Fruit fly (Drosophila melanogaster) whole organism, embryonic: ENCODE data around the gene Pp2A-29B.
A peak's percentile ranks its signal among the peaks of the same experiment; 100 is the strongest.

Source experiments
- Ada2b ChIP-seq: fragments of 200-800 bp; sonication (Bioruptor generic); IDR thresholded peaks from 2 replicates; pipeline ENCODE4 v1.3.6; 2022; ENCODE audit warnings: missing biosample characterization, missing genetic modification characterization
- BtbVII ChIP-seq: fragments of 200-800 bp; sonication (Bioruptor generic); optimal IDR thresholded peaks from 3 replicates; lab custom pipeline; 2017; ENCODE audit warnings: missing biosample characterization, mild to moderate bottlenecking, missing genetic modification characterization
- CG10366 ChIP-seq: fragments of 200-800 bp; sonication (Bioruptor generic); IDR thresholded peaks from 2 replicates; pipeline ENCODE4 v1.3.6; 2022; ENCODE audit warnings: missing biosample characterization, missing genetic modification characterization
- CG11085 ChIP-seq: fragments of 200-800 bp; sonication (Bioruptor generic); IDR thresholded peaks from 2 replicates; pipeline ENCODE4 v1.3.6; 2022; ENCODE audit warnings: missing biosample characterization, missing genetic modification characterization
- CG11093 ChIP-seq: fragments of 200-800 bp; sonication (Bioruptor generic); IDR thresholded peaks from 3 replicates; pipeline ENCODE4 v1.3.6; 2022; ENCODE audit warnings: missing biosample characterization, missing genetic modification characterization
- CG1233 ChIP-seq: fragments of 200-800 bp; sonication (Bioruptor generic); optimal IDR thresholded peaks from 4 replicates; lab custom pipeline; 2018; ENCODE audit warnings: missing biosample characterization, mild to moderate bottlenecking, missing genetic modification characterization
- CG12659 ChIP-seq: fragments of 200-800 bp; sonication (Bioruptor generic); optimal IDR thresholded peaks from 3 replicates; lab custom pipeline; 2017; ENCODE audit warnings: mild to moderate bottlenecking, missing biosample characterization, missing genetic modification reagents, missing genetic modification characterization
- CG13894 ChIP-seq: fragments of 200-800 bp; sonication (Bioruptor generic); optimal IDR thresholded peaks from 3 replicates; lab custom pipeline; 2018; ENCODE audit warnings: missing biosample characterization, mild to moderate bottlenecking, missing genetic modification characterization, moderate library complexity
- CG14965 ChIP-seq: fragments of 200-800 bp; sonication (Bioruptor generic); optimal IDR thresholded peaks from 2 replicates; lab custom pipeline; 2016; ENCODE audit warnings: missing biosample characterization, missing genetic modification characterization, borderline replicate concordance
- CG15479 ChIP-seq: fragments of 200-800 bp; sonication (Bioruptor generic); optimal IDR thresholded peaks from 3 replicates; lab custom pipeline; 2019; ENCODE audit warnings: missing biosample characterization, mild to moderate bottlenecking, missing genetic modification characterization, moderate library complexity
- CG1647 ChIP-seq: fragments of 200-800 bp; sonication (Bioruptor generic); optimal IDR thresholded peaks from 3 replicates; lab custom pipeline; 2016; ENCODE audit warnings: missing biosample characterization, missing genetic modification characterization
- CG17186 ChIP-seq: fragments of 200-800 bp; sonication (Bioruptor generic); optimal IDR thresholded peaks from 3 replicates; lab custom pipeline; 2017; ENCODE audit warnings: missing biosample characterization, missing genetic modification reagents, missing genetic modification characterization
- CG1832 ChIP-seq: fragments of 200-800 bp; sonication (Bioruptor generic); optimal IDR thresholded peaks from 2 replicates; lab custom pipeline; 2017; ENCODE audit warnings: missing biosample characterization, mild to moderate bottlenecking, missing genetic modification characterization, inconsistent platforms
- CG2116 ChIP-seq: fragments of 200-800 bp; sonication (Bioruptor generic); optimal IDR thresholded peaks from 3 replicates; lab custom pipeline; 2018; ENCODE audit warnings: missing biosample characterization, mild to moderate bottlenecking, missing genetic modification characterization
- CG3065 ChIP-seq: fragments of 200-800 bp; sonication (Bioruptor generic); optimal IDR thresholded peaks from 2 replicates; lab custom pipeline; 2016; ENCODE audit warnings: missing biosample characterization, missing genetic modification characterization
- CG7786 ChIP-seq: fragments of 200-800 bp; sonication (Bioruptor generic); optimal IDR thresholded peaks from 2 replicates; lab custom pipeline; 2016; ENCODE audit warnings: missing biosample characterization, missing genetic modification characterization
- CG9215 ChIP-seq: fragments of 200-800 bp; sonication (Bioruptor generic); IDR thresholded peaks from 2 replicates; pipeline ENCODE4 v1.3.6; 2022; ENCODE audit warnings: missing biosample characterization, missing genetic modification characterization
- Dbx ChIP-seq: fragments of 200-800 bp; sonication (Bioruptor generic); IDR thresholded peaks from 3 replicates; pipeline ENCODE4 v1.3.6; 2022; ENCODE audit warnings: missing biosample characterization, missing genetic modification characterization
- ERR ChIP-seq: fragments of 200-800 bp; sonication (Bioruptor generic); optimal IDR thresholded peaks from 2 replicates; lab custom pipeline; 2016; ENCODE audit warnings: missing biosample characterization, missing genetic modification characterization
- Elba2 ChIP-seq: fragments of 200-800 bp; sonication (Bioruptor generic); optimal IDR thresholded peaks from 3 replicates; lab custom pipeline; 2016; ENCODE audit warnings: missing biosample characterization, missing genetic modification characterization
- Gsc ChIP-seq: fragments of 200-800 bp; sonication (Bioruptor generic); IDR thresholded peaks from 2 replicates; pipeline ENCODE4 v1.3.6; 2022; ENCODE audit warnings: missing biosample characterization, missing genetic modification characterization
- HmgD ChIP-seq: fragments of 200-800 bp; sonication (Bioruptor generic); optimal IDR thresholded peaks from 3 replicates; lab custom pipeline; 2016; ENCODE audit warnings: missing biosample characterization, missing genetic modification characterization
- Jarid2 ChIP-seq: fragments of 200-800 bp; sonication (Bioruptor generic); optimal IDR thresholded peaks from 3 replicates; lab custom pipeline; 2017; ENCODE audit warnings: mild to moderate bottlenecking, missing biosample characterization, missing genetic modification reagents, missing genetic modification characterization
- Lhr ChIP-seq: fragments of 200-800 bp; sonication (Bioruptor generic); optimal IDR thresholded peaks from 3 replicates; lab custom pipeline; 2017; ENCODE audit warnings: mild to moderate bottlenecking, missing biosample characterization, missing genetic modification reagents, missing genetic modification characterization
- Lpt ChIP-seq: fragments of >200 bp; optimal IDR thresholded peaks from 2 replicates; lab custom pipeline; 2018; ENCODE audit warnings: missing biosample characterization, missing genetic modification characterization
- MBD-R2 ChIP-seq: fragments of 200-800 bp; sonication (Bioruptor generic); IDR thresholded peaks from 2 replicates; pipeline ENCODE4 v1.3.6; 2022; ENCODE audit warnings: missing biosample characterization, missing genetic modification characterization
- NfI ChIP-seq: fragments of 200-800 bp; sonication (Bioruptor generic); optimal IDR thresholded peaks from 3 replicates; lab custom pipeline; 2018; ENCODE audit warnings: missing biosample characterization, mild to moderate bottlenecking, missing genetic modification characterization, moderate library complexity
- Xrp1 ChIP-seq: fragments of 200-800 bp; sonication (Bioruptor generic); IDR thresholded peaks from 2 replicates; pipeline ENCODE4 v1.3.6; 2022; ENCODE audit warnings: missing biosample characterization, missing genetic modification characterization
- ash1 ChIP-seq: fragments of 200-800 bp; sonication (Bioruptor generic); optimal IDR thresholded peaks from 2 replicates; lab custom pipeline; 2018; ENCODE audit warnings: missing biosample characterization, mild to moderate bottlenecking, missing genetic modification characterization
- bab2 ChIP-seq: fragments of 200-800 bp; sonication (Bioruptor generic); optimal IDR thresholded peaks from 2 replicates; lab custom pipeline; 2016; ENCODE audit warnings: missing biosample characterization, missing genetic modification characterization
- btn ChIP-seq: fragments of 200-800 bp; sonication (Bioruptor generic); optimal IDR thresholded peaks from 2 replicates; lab custom pipeline; 2016; ENCODE audit warnings: missing biosample characterization, missing genetic modification characterization
- chm ChIP-seq: fragments of 200-800 bp; sonication (Bioruptor generic); IDR thresholded peaks from 2 replicates; pipeline ENCODE4 v1.3.6; 2022; ENCODE audit warnings: missing biosample characterization, missing genetic modification characterization
- dpn ChIP-seq, 2 experiments: fragments of 200-800 bp; sonication (Bioruptor generic); optimal IDR thresholded peaks; 3 replicates each; lab custom pipeline; 2016; ENCODE audit warnings: missing biosample characterization in 2 of 2, missing genetic modification characterization in 2 of 2
- eyg ChIP-seq: fragments of 200-800 bp; sonication (Bioruptor generic); optimal IDR thresholded peaks from 3 replicates; lab custom pipeline; 2016; ENCODE audit warnings: missing biosample characterization, missing genetic modification characterization
- fd3F ChIP-seq: fragments of 200-800 bp; sonication (Bioruptor generic); optimal IDR thresholded peaks from 2 replicates; lab custom pipeline; 2018; ENCODE audit warnings: missing biosample characterization, mild to moderate bottlenecking, missing genetic modification characterization, moderate library complexity
- gce ChIP-seq: fragments of 200-800 bp; sonication (Bioruptor generic); IDR thresholded peaks from 3 replicates; pipeline ENCODE4 v1.3.6; 2022; ENCODE audit warnings: missing biosample characterization, missing genetic modification characterization
- lbe ChIP-seq: fragments of 200-800 bp; sonication (Bioruptor generic); optimal IDR thresholded peaks from 2 replicates; lab custom pipeline; 2016; ENCODE audit warnings: missing biosample characterization, mild to moderate bottlenecking, missing genetic modification characterization
- luna ChIP-seq: fragments of 200-800 bp; sonication (Bioruptor generic); optimal IDR thresholded peaks from 2 replicates; lab custom pipeline; 2016; ENCODE audit warnings: missing biosample characterization, missing genetic modification characterization
- maf-S ChIP-seq: fragments of 200-800 bp; sonication (Bioruptor generic); optimal IDR thresholded peaks from 2 replicates; lab custom pipeline; 2016; ENCODE audit warnings: missing biosample characterization, missing genetic modification characterization
- otp ChIP-seq: fragments of 200-800 bp; sonication (Bioruptor generic); IDR thresholded peaks from 3 replicates; pipeline ENCODE4, ENCODE4 v1.3.6; 2022; ENCODE audit warnings: missing biosample characterization, missing genetic modification characterization
- pita ChIP-seq: fragments of 200-800 bp; sonication (Bioruptor generic); optimal IDR thresholded peaks from 2 replicates; lab custom pipeline; 2017; ENCODE audit warnings: missing biosample characterization, mild to moderate bottlenecking, missing genetic modification characterization
- schlank ChIP-seq: fragments of 200-800 bp; sonication (Bioruptor generic); optimal IDR thresholded peaks from 2 replicates; lab custom pipeline; 2018; ENCODE audit warnings: missing biosample characterization, mild to moderate bottlenecking, missing genetic modification characterization
- sens-2 ChIP-seq: fragments of 200-800 bp; sonication (Bioruptor generic); IDR thresholded peaks from 2 replicates; pipeline ENCODE4 v1.3.6; 2022; ENCODE audit warnings: missing biosample characterization, missing genetic modification characterization
- shn ChIP-seq: fragments of 200-800 bp; sonication (Bioruptor generic); optimal IDR thresholded peaks from 3 replicates; lab custom pipeline; 2016; ENCODE audit warnings: missing biosample characterization, missing genetic modification characterization
- sisA ChIP-seq: fragments of 200-800 bp; sonication (Bioruptor generic); IDR thresholded peaks from 2 replicates; pipeline ENCODE4 v1.3.6; 2022; ENCODE audit warnings: missing biosample characterization, missing genetic modification characterization
- slbo ChIP-seq: fragments of 200-800 bp; sonication (Bioruptor generic); IDR thresholded peaks from 2 replicates; pipeline ENCODE4 v1.3.6; 2022; ENCODE audit warnings: missing biosample characterization, missing genetic modification characterization
- slp2 ChIP-seq: fragments of 200-800 bp; sonication (Bioruptor generic); optimal IDR thresholded peaks from 2 replicates; lab custom pipeline; 2016; ENCODE audit warnings: missing biosample characterization, missing genetic modification characterization
- stc ChIP-seq: fragments of 200-800 bp; sonication (Bioruptor generic); IDR thresholded peaks from 2 replicates; pipeline ENCODE4 v1.3.6; 2022; ENCODE audit warnings: missing biosample characterization, missing genetic modification characterization
- tap ChIP-seq: fragments of 200-800 bp; optimal IDR thresholded peaks from 3 replicates; lab custom pipeline; 2019; ENCODE audit warnings: missing biosample characterization, mild to moderate bottlenecking, missing genetic modification characterization, moderate library complexity
- vnd ChIP-seq: fragments of 200-800 bp; sonication (Bioruptor generic); IDR thresholded peaks from 3 replicates; pipeline ENCODE4 v1.3.6; 2022; ENCODE audit warnings: missing biosample characterization, missing genetic modification characterization; ENCODE audit not compliant: partially characterized antibody

Gene Pp2A-29B

dm6 chr2L:8364006-8364956 is 1.6 kb upstream of the Pp2A-29B start, which contains the start of the genes RpS13 and CSN8 (continued):
- TF ChIP-seq CG10366 (GFP tag; lab: Robert Waterston, UW): no peak
- no peak for TF ChIP-seq schlank
- TF ChIP-seq stc (GFP tag; lab: Robert Waterston, UW): no peak
- no peak for TF ChIP-seq gce (GFP tag; lab: Robert Waterston, UW)
- TF ChIP-seq sisA: no peak
- no peak for TF ChIP-seq CG1832 (GFP tag; lab: Kevin White, UChicago)
- TF ChIP-seq CG7786 (GFP tag; lab: Kevin White, UChicago): no peak
- peak; percentile 90 for TF ChIP-seq vnd (GFP tag; lab: Robert Waterston, UW)
- no peak for TF ChIP-seq BtbVII (GFP tag; lab: Kevin White, UChicago)
- no peak for TF ChIP-seq CG3065 (GFP tag; lab: Kevin White, UChicago)
- TF ChIP-seq Lhr (GFP tag; lab: Kevin White, UChicago): peak; percentile 57
- TF ChIP-seq Gsc (GFP tag; lab: Robert Waterston, UW): no peak
- TF ChIP-seq CG17186 (GFP tag; lab: Kevin White, UChicago): peak; percentile 65
- TF ChIP-seq maf-S (GFP tag; lab: Kevin White, UChicago): peak; percentile 22
- TF ChIP-seq CG9215 (GFP tag; lab: Robert Waterston, UW): no peak
- TF ChIP-seq tap: peak; percentile 11
- TF ChIP-seq CG14965 (GFP tag; lab: Kevin White, UChicago): no peak
- no peak for TF ChIP-seq HmgD (GFP tag; lab: Kevin White, UChicago)
- peak; percentile 98 for TF ChIP-seq CG2116 (GFP tag; lab: Kevin White, UChicago)
- TF ChIP-seq Lpt (GFP tag; lab: Kevin White, UChicago): no peak
- TF ChIP-seq Xrp1: no peak
- TF ChIP-seq bab2 (GFP tag; lab: Kevin White, UChicago): no peak
- TF ChIP-seq Elba2: no peak
- no peak for TF ChIP-seq pita (GFP tag; lab: Kevin White, UChicago)
- no peak for TF ChIP-seq btn (GFP tag; lab: Kevin White, UChicago)
- TF ChIP-seq fd3F (GFP tag; lab: Kevin White, UChicago): no peak
- no peak for TF ChIP-seq ERR
- TF ChIP-seq dpn (GFP tag; optimal IDR thresholded peaks at IDR 0.05; lab: Kevin White, UChicago): no peak
- TF ChIP-seq slbo: no peak
- TF ChIP-seq CG15479 (GFP tag; lab: Kevin White, UChicago): no peak
- TF ChIP-seq lbe (GFP tag; lab: Kevin White, UChicago): no peak
- no peak for TF ChIP-seq eyg (GFP tag; lab: Kevin White, UChicago)
- no peak for TF ChIP-seq Ada2b (GFP tag; lab: Robert Waterston, UW)
- peak; percentile 23; the same call in 2 of the 3 replicates for TF ChIP-seq Dbx (GFP tag; lab: Robert Waterston, UW)
- TF ChIP-seq chm (GFP tag; lab: Robert Waterston, UW): 0 out of 2 replicates have a peak, but pooled peaks have one; percentile 4
- no peak for TF ChIP-seq NfI (GFP tag; lab: Kevin White, UChicago)
- TF ChIP-seq CG13894 (tag; lab: Kevin White, UChicago): peak; percentile 47
- no peak for TF ChIP-seq CG11093
- TF ChIP-seq ash1: no peak
- TF ChIP-seq CG12659 (GFP tag; lab: Kevin White, UChicago): peak; percentile 75
- TF ChIP-seq otp: no peak
- TF ChIP-seq slp2 (GFP tag; lab: Kevin White, UChicago): no peak
- no peak for TF ChIP-seq shn (GFP tag; lab: Kevin White, UChicago)
- no peak; the same call in 1 of the 2 replicates for TF ChIP-seq MBD-R2 (GFP tag; lab: Robert Waterston, UW)
- TF ChIP-seq Jarid2 (GFP tag; lab: Kevin White, UChicago): peak; percentile 36
- TF ChIP-seq CG1647 (GFP tag; lab: Kevin White, UChicago): no peak
- no peak for TF ChIP-seq CG11085
- no peak for TF ChIP-seq sens-2
- no peak for TF ChIP-seq luna (GFP tag; lab: Kevin White, UChicago)
- TF ChIP-seq CG1233 (GFP tag; lab: Kevin White, UChicago): peak; percentile 12
